Fruit fly (Drosophila melanogaster) whole organism, pupa: ENCODE measurements around the gene D2hgdh.

Experiments used
- CG10348 ChIP-seq: fragments of 200-800 bp; sonication (Bioruptor generic); IDR thresholded peaks from 2 replicates; pipeline ENCODE4 v1.3.6; 2022; ENCODE audit warnings: missing biosample characterization, missing genetic modification characterization
- CG12605 ChIP-seq: fragments of 200-800 bp; sonication (Bioruptor generic); IDR thresholded peaks from 2 replicates; pipeline ENCODE4 v1.3.6; 2022; ENCODE audit warnings: missing biosample characterization, missing genetic modification characterization
- CG13204 ChIP-seq: fragments of 200-800 bp; sonication (Bioruptor generic); optimal IDR thresholded peaks from 2 replicates; lab custom pipeline; 2018; ENCODE audit warnings: missing biosample characterization, mild to moderate bottlenecking, missing genetic modification characterization, moderate library complexity
- CG14655 ChIP-seq: fragments of 200-800 bp; sonication (Bioruptor generic); optimal IDR thresholded peaks from 3 replicates; lab custom pipeline; 2017; ENCODE audit warnings: mild to moderate bottlenecking, missing biosample characterization, missing genetic modification reagents, missing genetic modification characterization
- CG15710 ChIP-seq: fragments of 200-800 bp; sonication (Bioruptor generic); optimal IDR thresholded peaks from 2 replicates; lab custom pipeline; 2018; ENCODE audit warnings: missing biosample characterization, mild to moderate bottlenecking, missing genetic modification characterization, moderate library complexity
- CG17806 ChIP-seq: fragments of 200-800 bp; sonication (Bioruptor generic); optimal IDR thresholded peaks from 2 replicates; lab custom pipeline; 2018; ENCODE audit warnings: missing biosample characterization, mild to moderate bottlenecking, missing genetic modification characterization, moderate library complexity
- CG32121 ChIP-seq: fragments of 200-800 bp; sonication (Bioruptor generic); IDR thresholded peaks from 2 replicates; pipeline ENCODE4 v1.3.6; 2022; ENCODE audit warnings: missing biosample characterization, missing genetic modification characterization
- CG34367 ChIP-seq: fragments of 200-800 bp; sonication (Bioruptor generic); optimal IDR thresholded peaks from 2 replicates; lab custom pipeline; 2018; ENCODE audit warnings: missing biosample characterization, mild to moderate bottlenecking, missing genetic modification characterization
- CG4496 ChIP-seq: fragments of 200-800 bp; sonication (Bioruptor generic); IDR thresholded peaks from 3 replicates; pipeline ENCODE4 v1.3.6; 2022; ENCODE audit warnings: missing biosample characterization, missing genetic modification characterization
- CG8159 ChIP-seq: fragments of 200-800 bp; sonication (Bioruptor generic); optimal IDR thresholded peaks from 3 replicates; lab custom pipeline; 2018; ENCODE audit warnings: missing biosample characterization, mild to moderate bottlenecking, missing genetic modification characterization, moderate library complexity
- CG8301 ChIP-seq: fragments of 200-800 bp; sonication (Bioruptor generic); optimal IDR thresholded peaks from 2 replicates; lab custom pipeline; 2018; ENCODE audit warnings: missing biosample characterization, mild to moderate bottlenecking, missing genetic modification characterization
- CG9948 ChIP-seq: fragments of 200-800 bp; sonication (Bioruptor generic); optimal IDR thresholded peaks from 2 replicates; lab custom pipeline; 2018; ENCODE audit warnings: missing biosample characterization, mild to moderate bottlenecking, missing genetic modification characterization, moderate library complexity
- D1 ChIP-seq: fragments of 200-800 bp; sonication (Bioruptor generic); optimal IDR thresholded peaks from 2 replicates; lab custom pipeline; 2018; ENCODE audit warnings: missing biosample characterization, mild to moderate bottlenecking, missing genetic modification characterization, moderate library complexity
- EcR ChIP-seq: fragments of 200-800 bp; sonication (Bioruptor generic); optimal IDR thresholded peaks from 3 replicates; lab custom pipeline; 2019; ENCODE audit warnings: missing biosample characterization, missing genetic modification characterization, mild to moderate bottlenecking, moderate library complexity, missing genetic modification reagents
- Ets98B ChIP-seq: fragments of 200-800 bp; sonication (Bioruptor generic); IDR thresholded peaks from 2 replicates; pipeline ENCODE4 v1.3.6; 2022; ENCODE audit warnings: missing biosample characterization, missing genetic modification characterization
- Pif1A ChIP-seq: fragments of 200-800 bp; sonication (Bioruptor generic); optimal IDR thresholded peaks from 3 replicates; lab custom pipeline; 2016; ENCODE audit warnings: missing biosample characterization, missing genetic modification characterization
- Pif1B ChIP-seq: fragments of 200-800 bp; sonication (Bioruptor generic); optimal IDR thresholded peaks from 3 replicates; lab custom pipeline; 2016; ENCODE audit warnings: missing biosample characterization, missing genetic modification characterization
- Snoo ChIP-seq: fragments of 200-800 bp; sonication (Bioruptor generic); optimal IDR thresholded peaks from 3 replicates; lab custom pipeline; 2017; ENCODE audit warnings: missing biosample characterization, mild to moderate bottlenecking, missing genetic modification characterization, inconsistent platforms
- fd96Ca ChIP-seq: fragments of 200-800 bp; sonication (Bioruptor generic); IDR thresholded peaks from 3 replicates; pipeline ENCODE4 v1.3.6; 2022; ENCODE audit warnings: missing biosample characterization, missing genetic modification characterization
- gl ChIP-seq: fragments of 200-800 bp; sonication (Bioruptor generic); optimal IDR thresholded peaks from 2 replicates; lab custom pipeline; 2018; ENCODE audit warnings: missing biosample characterization, mild to moderate bottlenecking, missing genetic modification characterization
- rn ChIP-seq: fragments of 200-800 bp; sonication (Bioruptor generic); IDR thresholded peaks from 2 replicates; pipeline ENCODE4 v1.3.6; 2022; ENCODE audit warnings: missing biosample characterization, missing genetic modification characterization

Gene D2hgdh

DNA sequence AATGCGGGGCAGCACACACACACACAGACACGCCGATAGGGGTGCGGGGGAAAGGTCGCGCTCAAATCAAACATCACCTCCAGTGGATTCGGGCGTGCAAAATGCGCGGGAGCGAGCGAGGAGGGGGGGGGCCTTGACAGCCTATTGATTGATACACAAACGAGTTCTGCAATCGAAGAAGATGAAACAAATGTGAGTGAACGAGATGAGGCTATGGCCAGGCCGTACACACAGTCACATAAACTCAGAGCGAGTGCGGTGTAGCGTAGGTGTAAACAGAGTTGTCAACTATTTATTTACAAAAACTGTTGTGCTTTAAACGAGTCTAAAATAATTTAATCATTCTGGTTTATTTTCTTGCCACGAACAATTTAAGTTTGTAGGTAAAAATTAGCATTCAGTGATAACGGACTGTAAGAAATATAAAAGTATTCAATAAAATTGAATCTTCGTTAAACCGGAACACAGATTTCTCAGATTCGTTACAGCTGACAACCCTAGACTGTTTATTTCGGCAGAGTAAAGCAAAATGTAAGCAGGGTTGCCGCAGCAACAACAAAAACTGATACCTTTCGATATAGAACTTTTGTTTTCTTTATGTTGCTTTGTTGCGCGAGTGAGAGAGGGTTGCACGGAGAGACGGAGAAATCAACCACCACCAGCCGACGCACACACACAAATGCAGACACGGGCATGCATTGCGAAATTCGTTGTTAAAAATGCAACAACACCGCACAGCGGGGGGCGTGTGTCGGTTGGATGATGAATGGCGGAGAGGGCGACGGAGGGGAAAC, 6.1 kb upstream of the D2hgdh start:
- peak; percentile 76 for TF ChIP-seq gl (tag; lab: Kevin White, UChicago)
- TF ChIP-seq CG10348 (GFP tag; lab: Robert Waterston, UW) = no peak
- peak; percentile 85 for TF ChIP-seq CG8301 (tag; lab: Kevin White, UChicago)
- TF ChIP-seq D1 (tag; lab: Kevin White, UChicago) = peak; percentile 73
- peak; percentile 83 for TF ChIP-seq CG4496 (GFP tag; lab: Robert Waterston, UW)
- no peak for TF ChIP-seq rn
- peak; percentile 83 for TF ChIP-seq CG34367 (tag; lab: Kevin White, UChicago)
- TF ChIP-seq CG32121 (GFP tag; lab: Robert Waterston, UW) = peak; percentile 78
- TF ChIP-seq CG17806 (tag; lab: Kevin White, UChicago) = peak; percentile 89
- peak; percentile 63 for TF ChIP-seq Ets98B (GFP tag; lab: Robert Waterston, UW)
- TF ChIP-seq CG14655 (GFP tag; lab: Kevin White, UChicago) = peak; percentile 80
- peak; percentile 46; the same call in 1 of the 3 replicates for TF ChIP-seq fd96Ca (GFP tag; lab: Robert Waterston, UW)
- TF ChIP-seq CG15710 (tag; lab: Kevin White, UChicago) = peak; percentile 88
- peak; percentile 17 for TF ChIP-seq EcR (GFP tag; lab: Kevin White, UChicago)
- TF ChIP-seq CG12605 (GFP tag; lab: Robert Waterston, UW) = no peak; the same call in none of the 2 replicates
- TF ChIP-seq Pif1B (GFP tag; lab: Kevin White, UChicago) = peak; percentile 79
- peak; percentile 92 for TF ChIP-seq CG8159 (tag; lab: Kevin White, UChicago)
- TF ChIP-seq Pif1A (GFP tag; lab: Kevin White, UChicago) = peak; percentile 84
- TF ChIP-seq CG13204 (GFP tag; lab: Kevin White, UChicago) = peak; percentile 10
- peak; percentile 84 for TF ChIP-seq CG9948 (tag; lab: Kevin White, UChicago)
- peak; percentile 91 for TF ChIP-seq Snoo (tag; lab: Kevin White, UChicago)

DNA sequence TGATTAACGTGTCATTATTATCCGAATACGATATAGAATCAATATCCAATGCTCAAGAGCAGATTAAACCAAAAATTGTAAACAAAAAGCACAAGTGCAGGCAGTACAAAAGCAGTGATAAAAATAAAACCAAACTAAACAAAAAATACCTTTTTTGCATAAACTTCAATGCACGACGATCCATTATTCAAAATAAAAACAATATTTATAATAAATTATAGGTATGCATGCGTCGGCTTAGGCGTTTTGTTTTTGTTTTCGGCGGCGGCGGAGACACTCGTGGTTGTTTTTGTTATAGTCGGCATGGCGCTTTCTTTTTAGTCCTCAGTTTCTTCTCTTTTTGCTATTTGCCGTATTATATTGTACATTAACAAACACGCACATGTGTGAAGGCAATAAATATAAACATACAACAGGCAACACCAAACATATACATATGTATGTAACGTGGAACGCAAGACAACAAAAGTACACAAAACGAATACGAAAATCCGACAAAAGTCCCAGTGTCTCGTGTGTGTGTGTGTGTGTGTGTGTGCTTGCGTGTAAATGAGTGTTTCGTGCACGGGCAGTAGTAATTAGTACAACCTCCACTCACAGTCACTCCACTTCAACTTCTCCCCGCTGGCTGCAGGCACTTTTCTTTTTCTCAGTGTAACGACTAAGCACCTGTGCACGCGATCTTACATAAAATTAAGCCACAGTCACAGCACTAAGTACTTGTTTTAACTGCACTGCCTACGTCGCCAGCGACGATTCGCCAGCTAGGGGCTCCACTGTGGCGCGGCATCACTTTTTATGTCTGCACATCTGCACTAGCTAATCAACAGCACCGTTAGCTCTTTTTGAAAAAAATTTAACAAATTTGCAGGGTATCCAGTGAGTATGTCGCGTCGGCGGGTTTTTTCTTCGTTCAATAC, 5.2 kb upstream of the D2hgdh start:
- TF ChIP-seq gl (tag; lab: Kevin White, UChicago) (no peak), CG8301 (tag; lab: Kevin White, UChicago) (peak; percentile 7), Pif1B (GFP tag; lab: Kevin White, UChicago) (no peak), Pif1A (GFP tag; lab: Kevin White, UChicago) (no peak), CG9948 (tag; lab: Kevin White, UChicago) (no peak), CG13204 (GFP tag; lab: Kevin White, UChicago) (no peak), fd96Ca (GFP tag; lab: Robert Waterston, UW) (peak; percentile 56), CG12605 (GFP tag; lab: Robert Waterston, UW) (no peak), CG32121 (GFP tag; lab: Robert Waterston, UW) (peak; percentile 7; the same call in 1 of the 2 replicates), CG8159 (tag; lab: Kevin White, UChicago) (peak; percentile 22), CG10348 (GFP tag; lab: Robert Waterston, UW) (peak; percentile 43; the same call in 1 of the 2 replicates), CG17806 (tag; lab: Kevin White, UChicago) (no peak), D1 (tag; lab: Kevin White, UChicago) (peak; percentile 22), CG4496 (GFP tag; lab: Robert Waterston, UW) (peak; percentile 24; the same call in 1 of the 3 replicates)
- TF ChIP-seq, all 21 proteins: peak for 7

DNA sequence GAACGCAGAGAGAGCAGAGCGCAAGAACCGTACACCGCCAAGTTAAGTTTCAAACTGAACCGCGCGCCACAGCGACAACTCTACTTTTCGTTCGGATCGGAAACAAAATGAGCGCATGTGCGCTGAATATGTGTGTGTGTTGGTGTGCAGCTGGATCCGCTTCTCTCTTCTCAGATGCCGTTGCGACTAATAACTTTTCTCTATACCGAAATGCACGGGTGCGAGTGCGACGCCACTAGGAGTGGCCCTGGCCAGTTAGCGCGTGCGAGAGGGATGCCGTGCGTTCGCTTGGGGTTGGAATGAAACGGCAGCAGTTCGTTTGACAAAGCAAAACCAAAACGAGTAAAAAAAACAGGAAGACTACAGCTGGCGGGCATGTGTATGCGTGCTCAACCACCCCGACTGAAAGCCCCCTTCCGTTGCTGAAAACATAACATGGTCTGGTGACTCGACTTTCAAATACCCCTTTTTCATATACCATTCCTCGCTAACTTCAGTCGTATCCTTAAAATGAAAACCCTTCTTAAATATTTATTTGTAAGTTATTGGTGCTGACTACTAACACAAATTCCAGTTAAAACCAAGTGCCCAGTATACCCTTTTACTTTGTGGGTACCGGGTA, 4.3 kb upstream of the D2hgdh start:
- TF ChIP-seq D1 (tag; lab: Kevin White, UChicago) (peak; percentile 93), CG10348 (GFP tag; lab: Robert Waterston, UW) (peak; percentile 99), CG13204 (GFP tag; lab: Kevin White, UChicago) (peak; percentile 98), CG14655 (GFP tag; lab: Kevin White, UChicago) (peak; percentile 100), Ets98B (GFP tag; lab: Robert Waterston, UW) (peak; percentile 100), gl (tag; lab: Kevin White, UChicago) (peak; percentile 98), Snoo (tag; lab: Kevin White, UChicago) (peak; percentile 99), CG34367 (tag; lab: Kevin White, UChicago) (peak; percentile 100), CG17806 (tag; lab: Kevin White, UChicago) (peak; percentile 100), rn (peak; percentile 99), EcR (GFP tag; lab: Kevin White, UChicago) (peak; percentile 68), CG9948 (tag; lab: Kevin White, UChicago) (peak; percentile 100), CG8159 (tag; lab: Kevin White, UChicago) (peak; percentile 99), Pif1B (GFP tag; lab: Kevin White, UChicago) (peak; percentile 99), CG15710 (tag; lab: Kevin White, UChicago) (peak; percentile 100), CG8301 (tag; lab: Kevin White, UChicago) (peak; percentile 100), CG12605 (GFP tag; lab: Robert Waterston, UW) (peak; percentile 99), Pif1A (GFP tag; lab: Kevin White, UChicago) (peak; percentile 100), CG4496 (GFP tag; lab: Robert Waterston, UW) (peak; percentile 100), fd96Ca (GFP tag; lab: Robert Waterston, UW) (peak; percentile 100), CG32121 (GFP tag; lab: Robert Waterston, UW) (peak; percentile 100)
